Fruit fly (Drosophila melanogaster): ENCODE data around the gene Gr22f.

Gr22f gene

DNA sequence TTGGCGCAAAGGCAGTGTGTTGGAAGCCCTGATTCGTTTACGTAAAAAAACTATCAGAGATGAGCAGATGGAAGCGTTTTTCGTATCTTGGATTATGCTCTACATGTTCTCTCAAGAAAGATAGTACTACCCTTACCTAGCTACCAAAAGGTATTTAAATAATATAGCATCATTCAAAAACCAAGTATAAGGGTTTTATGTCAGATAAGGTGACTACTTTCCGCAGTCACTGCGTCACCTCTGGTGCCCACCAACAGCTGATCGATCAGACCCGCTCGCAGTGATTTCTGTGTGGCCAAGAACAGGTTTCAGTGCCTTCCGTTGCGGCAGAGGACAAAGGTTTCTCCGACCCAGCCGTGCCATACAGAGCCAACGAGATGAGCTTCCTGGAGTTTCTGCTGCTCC is 26.6 kb downstream of the Gr22f start, which contains the start of the genes Eno and CG31937 (continued):
- no peak for TF ChIP-seq CG30020 (tag; optimal IDR thresholded peaks at IDR 0.05)
- peak; percentile 1 for TF ChIP-seq Atf-2 (GFP tag; optimal IDR thresholded peaks at IDR 0.05)
- TF ChIP-seq CG3995 (GFP tag; optimal IDR thresholded peaks at IDR 0.05) = peak; percentile 98
- TF ChIP-seq mam (GFP tag; optimal IDR thresholded peaks at IDR 0.05) = peak; percentile 59
- 0 out of 3 replicates have a peak, but pooled peaks have one; percentile 21 for TF ChIP-seq croc (GFP tag; conservative IDR thresholded peaks at IDR 0.05)
- TF ChIP-seq NFAT (GFP tag; IDR thresholded peaks at IDR 0.05) = peak; percentile 49; the same call in 1 of the 2 replicates
- TF ChIP-seq pho (GFP tag; optimal IDR thresholded peaks at IDR 0.05) = peak; percentile 37
- TF ChIP-seq Sox100B (GFP tag; optimal IDR thresholded peaks at IDR 0.05) = no peak
- TF ChIP-seq CG2129 (GFP tag; IDR thresholded peaks at IDR 0.05; ENCODE audit: partially characterized antibody) = no peak
- no peak for TF ChIP-seq corto (GFP tag; optimal IDR thresholded peaks at IDR 0.05)
- TF ChIP-seq CG32532 (GFP tag; IDR thresholded peaks at IDR 0.05) = peak; percentile 80
- peak; percentile 14 for TF ChIP-seq CG1647 (GFP tag; optimal IDR thresholded peaks at IDR 0.05)
- peak; percentile 53 for TF ChIP-seq lab (GFP tag; optimal IDR thresholded peaks at IDR 0.05)
- TF ChIP-seq CG2116 (GFP tag; optimal IDR thresholded peaks at IDR 0.05) = peak; percentile 30
- no peak for TF ChIP-seq CG6765 (GFP tag; optimal IDR thresholded peaks at IDR 0.05)
- peak; percentile 55; the same call in 2 of the 3 replicates for TF ChIP-seq CG34422 (GFP tag; IDR thresholded peaks at IDR 0.05)
- TF ChIP-seq CG13624 (GFP tag; optimal IDR thresholded peaks at IDR 0.05) = peak; percentile 56
- no peak for TF ChIP-seq Tbp (GFP tag; optimal IDR thresholded peaks at IDR 0.05)
- TF ChIP-seq CG10543 (GFP tag; optimal IDR thresholded peaks at IDR 0.05) = peak; percentile 77
- TF ChIP-seq CG10979 (tag; optimal IDR thresholded peaks at IDR 0.05) = peak; percentile 3
- peak; percentile 57 for TF ChIP-seq CG13775 (GFP tag; optimal IDR thresholded peaks at IDR 0.05)
- TF ChIP-seq nau (GFP tag; optimal IDR thresholded peaks at IDR 0.05) = no peak
- no peak for TF ChIP-seq CG5953 (GFP tag; IDR thresholded peaks at IDR 0.05)
- no peak for TF ChIP-seq bbx (GFP tag; IDR thresholded peaks at IDR 0.05; ENCODE audit: partially characterized antibody)
- 0 out of 2 replicates have a peak, but pooled peaks have one; percentile 29 for TF ChIP-seq ssp (GFP tag; IDR thresholded peaks at IDR 0.05)
- peak; percentile 43 for TF ChIP-seq shn (GFP tag; optimal IDR thresholded peaks at IDR 0.05)
- TF ChIP-seq Atf6 (GFP tag; IDR thresholded peaks at IDR 0.05) = 0 out of 2 replicates have a peak, but pooled peaks have one; percentile 23
- TF ChIP-seq ac (GFP tag; optimal IDR thresholded peaks at IDR 0.05) = no peak
- peak; percentile 56 for TF ChIP-seq CG31224 (GFP tag; IDR thresholded peaks at IDR 0.05)
- TF ChIP-seq CG17385 (GFP tag; optimal IDR thresholded peaks at IDR 0.05) = peak; percentile 47
- TF ChIP-seq C15 (GFP tag; IDR thresholded peaks at IDR 0.05) = 0 out of 3 replicates have a peak, but pooled peaks have one; percentile 43
- no peak for TF ChIP-seq CG2199 (GFP tag; IDR thresholded peaks at IDR 0.05)
- TF ChIP-seq Ptx1 (GFP tag; IDR thresholded peaks at IDR 0.05) = peak; percentile 59
- TF ChIP-seq zen2 (GFP tag; IDR thresholded peaks at IDR 0.05; ENCODE audit: partially characterized antibody) = no peak
- TF ChIP-seq CG12236 (GFP tag; optimal IDR thresholded peaks at IDR 0.05) = peak; percentile 12
- TF ChIP-seq CG17328 (GFP tag; IDR thresholded peaks at IDR 0.05) = peak; percentile 48
- TF ChIP-seq sna (GFP tag; IDR thresholded peaks at IDR 0.05; ENCODE audit: partially characterized antibody) = no peak
- TF ChIP-seq D19B (GFP tag; optimal IDR thresholded peaks at IDR 0.05) = no peak
- TF ChIP-seq ara (GFP tag; IDR thresholded peaks at IDR 0.05) = peak; percentile 68
- TF ChIP-seq CG17829 (tag; optimal IDR thresholded peaks at IDR 0.05) = peak; percentile 4
- TF ChIP-seq Jarid2 (GFP tag; optimal IDR thresholded peaks at IDR 0.05) = peak; percentile 4
- TF ChIP-seq nom (GFP tag; optimal IDR thresholded peaks at IDR 0.05) = peak; percentile 77
- 0 out of 2 replicates have a peak, but pooled peaks have one; percentile 14 for TF ChIP-seq wor (GFP tag; IDR thresholded peaks at IDR 0.05)
- TF ChIP-seq CG8290 (GFP tag; optimal IDR thresholded peaks at IDR 0.05) = no peak
- TF ChIP-seq CG8290 (tag; optimal IDR thresholded peaks at IDR 0.05) = peak in 1 of 2 experiments; percentile 59
- peak; percentile 46; the same call in 1 of the 2 replicates for TF ChIP-seq E2f1 (GFP tag; IDR thresholded peaks at IDR 0.05)
- no peak for TF ChIP-seq hkb (optimal IDR thresholded peaks at IDR 0.05)
- TF ChIP-seq hkb (GFP tag; IDR thresholded peaks at IDR 0.05) = peak; percentile 46; the same call in 1 of the 2 replicates
- 0 out of 2 replicates have a peak, but pooled peaks have one; percentile 46 for TF ChIP-seq wdn (GFP tag; IDR thresholded peaks at IDR 0.05)
- peak; percentile 15 for TF ChIP-seq ftz-f1 (GFP tag; optimal IDR thresholded peaks at IDR 0.05)
- TF ChIP-seq Side (GFP tag; optimal IDR thresholded peaks at IDR 0.05) = peak; percentile 3
